Worm (Caenorhabditis elegans) whole organism, L1 larva: ENCODE measurements around the gene nspf-3.
"Not testable (repeated sequence)": the region's sequence is repeated elsewhere in the genome, so short reads cannot be mapped to it uniquely, and the experiment has no call there.

Source experiments
- C34B4.2 ChIP-seq: sonication (generic microtip); optimal IDR thresholded peaks from 2 replicates; lab custom pipeline; 2017; ENCODE audit warnings: mild to moderate bottlenecking, missing genetic modification characterization, missing compliant biosample characterization
- aha-1 ChIP-seq: fragments of 150-350 bp; optimal IDR thresholded peaks from 2 replicates; lab custom pipeline; 2014; ENCODE audit warnings: missing biosample characterization, missing genetic modification characterization
- ceh-82 ChIP-seq, 3 experiments: fragments of 150-350 bp in 1 of 3; sonication (generic microtip) in 2 of 3; optimal IDR thresholded peaks; 2 replicates each; lab custom pipeline; 2014 to 2017; ENCODE audit warnings: missing biosample characterization in 3 of 3, missing genetic modification characterization in 3 of 3
- grh-1 ChIP-seq: fragments of 200-800 bp; sonication (Bioruptor generic); IDR thresholded peaks from 2 replicates; pipeline ENCODE4 v1.3.6; 2022; ENCODE audit warnings: missing genetic modification reagents, missing genetic modification characterization, missing compliant biosample characterization
- ztf-11 ChIP-seq, 2 experiments: sonication (generic microtip); optimal IDR thresholded peaks; 2 replicates each; lab custom pipeline; 2016 to 2017; ENCODE audit warnings: missing genetic modification characterization in 2 of 2, missing biosample characterization in 1 of 2, missing compliant biosample characterization in 1 of 2

- TF ChIP-seq aha-1 (tag; lab: Kevin White, UChicago); ztf-11 (tag; optimal IDR thresholded peaks at IDR 0.05; lab: Kevin White, UChicago); C34B4.2 (tag; lab: Kevin White, UChicago); grh-1 (GFP tag; lab: Robert Waterston, UW); ceh-82 (tag; optimal IDR thresholded peaks at IDR 0.05; lab: Kevin White, UChicago): not testable (repeated sequence)
Observed at ce11 chrII:2665081-2665480, 24.9 kb downstream of the nspf-3 start, which contains the start of gene F22E5.2.
